Fruit fly (Drosophila melanogaster) whole organism, embryonic: ENCODE data around the gene CG13360.

Experiments
- Bteb2 ChIP-seq: fragments of 200-800 bp; sonication (Bioruptor generic); optimal IDR thresholded peaks from 2 replicates; lab custom pipeline; 2016; ENCODE audit warnings: missing biosample characterization, missing genetic modification characterization
- C15 ChIP-seq: fragments of 200-800 bp; sonication (Bioruptor generic); IDR thresholded peaks from 3 replicates; pipeline ENCODE4 v1.3.6; 2022; ENCODE audit warnings: missing biosample characterization, missing genetic modification characterization
- CG11398 ChIP-seq: fragments of 200-800 bp; sonication (Bioruptor generic); optimal IDR thresholded peaks from 2 replicates; lab custom pipeline; 2016; ENCODE audit warnings: missing biosample characterization, missing genetic modification characterization
- CG12659 ChIP-seq: fragments of 200-800 bp; sonication (Bioruptor generic); optimal IDR thresholded peaks from 3 replicates; lab custom pipeline; 2017; ENCODE audit warnings: mild to moderate bottlenecking, missing biosample characterization, missing genetic modification reagents, missing genetic modification characterization
- CG13287 ChIP-seq: fragments of 200-800 bp; sonication (Bioruptor generic); IDR thresholded peaks from 2 replicates; pipeline ENCODE4 v1.3.6; 2022; ENCODE audit warnings: missing biosample characterization, missing genetic modification characterization; ENCODE audit not compliant: partially characterized antibody
- CG13424 ChIP-seq: fragments of 200-800 bp; sonication (Bioruptor generic); optimal IDR thresholded peaks from 2 replicates; lab custom pipeline; 2019; ENCODE audit warnings: missing biosample characterization, mild to moderate bottlenecking, missing genetic modification characterization, moderate library complexity
- CG16815 ChIP-seq: fragments of 200-800 bp; sonication (Bioruptor generic); optimal IDR thresholded peaks from 3 replicates; lab custom pipeline; 2017; ENCODE audit warnings: missing biosample characterization, mild to moderate bottlenecking, missing genetic modification characterization
- CG32767 ChIP-seq: fragments of 200-800 bp; sonication (Bioruptor generic); IDR thresholded peaks from 2 replicates; pipeline ENCODE4 v1.3.6; 2022; ENCODE audit warnings: missing biosample characterization, missing genetic modification characterization
- CG3281 ChIP-seq: fragments of 200-800 bp; sonication (Bioruptor generic); optimal IDR thresholded peaks from 3 replicates; lab custom pipeline; 2017; ENCODE audit warnings: missing biosample characterization, mild to moderate bottlenecking, missing genetic modification characterization
- CG4424 ChIP-seq: fragments of 200-800 bp; sonication (Bioruptor generic); optimal IDR thresholded peaks from 3 replicates; lab custom pipeline; 2016; ENCODE audit warnings: missing biosample characterization, missing genetic modification characterization
- CG6683 ChIP-seq: fragments of 200-800 bp; sonication (Bioruptor generic); optimal IDR thresholded peaks from 2 replicates; lab custom pipeline; 2017; ENCODE audit warnings: missing biosample characterization, mild to moderate bottlenecking, missing genetic modification characterization, missing genetic modification reagents
- CG6689 ChIP-seq: fragments of 200-800 bp; sonication (Bioruptor generic); IDR thresholded peaks from 2 replicates; pipeline ENCODE4 v1.3.6; 2022; ENCODE audit warnings: missing biosample characterization, missing genetic modification characterization
- CG9609 ChIP-seq: fragments of 200-800 bp; sonication (Bioruptor generic); optimal IDR thresholded peaks from 3 replicates; lab custom pipeline; 2016; ENCODE audit warnings: missing biosample characterization, missing genetic modification characterization
- Dp ChIP-seq: fragments of 200-800 bp; sonication (Bioruptor generic); optimal IDR thresholded peaks from 2 replicates; lab custom pipeline; 2018; ENCODE audit warnings: missing biosample characterization, mild to moderate bottlenecking, missing genetic modification characterization, moderate library complexity
- H15 ChIP-seq: fragments of 200-800 bp; sonication (Bioruptor generic); IDR thresholded peaks from 3 replicates; pipeline ENCODE4 v1.3.6; 2022; ENCODE audit warnings: missing biosample characterization, missing genetic modification characterization
- HLH3B ChIP-seq: fragments of 200-800 bp; sonication (Bioruptor generic); IDR thresholded peaks from 2 replicates; pipeline ENCODE4 v1.3.6; 2022; ENCODE audit warnings: missing biosample characterization, missing genetic modification characterization
- Hand ChIP-seq: fragments of 200-800 bp; sonication (Bioruptor generic); optimal IDR thresholded peaks from 2 replicates; lab custom pipeline; 2017; ENCODE audit warnings: mild to moderate bottlenecking, missing biosample characterization, missing genetic modification reagents, missing genetic modification characterization
- Lpt ChIP-seq: fragments of >200 bp; optimal IDR thresholded peaks from 2 replicates; lab custom pipeline; 2018; ENCODE audit warnings: missing biosample characterization, missing genetic modification characterization
- Max ChIP-seq: fragments of 200-800 bp; sonication (Bioruptor generic); optimal IDR thresholded peaks from 2 replicates; lab custom pipeline; 2016; ENCODE audit warnings: missing biosample characterization, mild to moderate bottlenecking, missing genetic modification characterization
- NC2α ChIP-seq: fragments of 200-800 bp; sonication (Bioruptor generic); optimal IDR thresholded peaks from 2 replicates; lab custom pipeline; 2016; ENCODE audit warnings: missing biosample characterization, missing genetic modification characterization
- NFAT ChIP-seq: fragments of 200-800 bp; sonication (Bioruptor generic); IDR thresholded peaks from 2 replicates; pipeline ENCODE4 v1.3.6; 2022; ENCODE audit warnings: missing biosample characterization, missing genetic modification characterization
- Nf-YB ChIP-seq: fragments of 200-800 bp; sonication (Bioruptor generic); optimal IDR thresholded peaks from 3 replicates; lab custom pipeline; 2019; ENCODE audit warnings: missing biosample characterization, mild to moderate bottlenecking, missing genetic modification characterization, moderate library complexity
- Ptx1 ChIP-seq: fragments of 200-800 bp; sonication (Bioruptor generic); IDR thresholded peaks from 2 replicates; pipeline ENCODE4 v1.3.6; 2022; ENCODE audit warnings: missing biosample characterization, missing genetic modification characterization
- Side ChIP-seq: fragments of 200-800 bp; sonication (Bioruptor generic); optimal IDR thresholded peaks from 2 replicates; lab custom pipeline; 2016; ENCODE audit warnings: missing biosample characterization, missing genetic modification characterization
- Six4 ChIP-seq: fragments of 200-800 bp; sonication (Bioruptor generic); optimal IDR thresholded peaks from 2 replicates; lab custom pipeline; 2016; ENCODE audit warnings: missing biosample characterization, missing genetic modification characterization
- Tbp ChIP-seq: fragments of >200 bp; optimal IDR thresholded peaks from 2 replicates; lab custom pipeline; 2018; ENCODE audit warnings: missing biosample characterization, missing genetic modification characterization
- crc ChIP-seq: fragments of 200-800 bp; sonication (Bioruptor generic); optimal IDR thresholded peaks from 2 replicates; lab custom pipeline; 2016; ENCODE audit warnings: missing biosample characterization, missing genetic modification characterization
- ems ChIP-seq: fragments of 200-800 bp; sonication (Bioruptor generic); optimal IDR thresholded peaks from 3 replicates; lab custom pipeline; 2016; ENCODE audit warnings: missing biosample characterization, missing genetic modification characterization
- ewg ChIP-seq: fragments of 200-800 bp; sonication (Bioruptor generic); optimal IDR thresholded peaks from 3 replicates; lab custom pipeline; 2017; ENCODE audit warnings: mild to moderate bottlenecking, missing biosample characterization, missing genetic modification reagents, missing genetic modification characterization
- fd64A ChIP-seq: fragments of 200-800 bp; sonication (Bioruptor generic); optimal IDR thresholded peaks from 3 replicates; lab custom pipeline; 2018; ENCODE audit warnings: missing biosample characterization, mild to moderate bottlenecking, missing genetic modification characterization
- gfzf ChIP-seq: fragments of 200-800 bp; sonication (Bioruptor generic); optimal IDR thresholded peaks from 2 replicates; lab custom pipeline; 2016; ENCODE audit warnings: missing biosample characterization, mild to moderate bottlenecking, missing genetic modification characterization, moderate library complexity
- grn ChIP-seq: fragments of 200-800 bp; sonication (Bioruptor generic); optimal IDR thresholded peaks from 3 replicates; lab custom pipeline; 2017; ENCODE audit warnings: missing biosample characterization, missing genetic modification characterization
- hb ChIP-seq: fragments of 200-800 bp; sonication (Bioruptor generic); IDR thresholded peaks from 3 replicates; pipeline ENCODE4 v1.3.6; 2022; ENCODE audit warnings: missing biosample characterization, missing genetic modification characterization; ENCODE audit not compliant: partially characterized antibody
- ind ChIP-seq: fragments of 200-800 bp; sonication (Bioruptor generic); optimal IDR thresholded peaks from 3 replicates; lab custom pipeline; 2016; ENCODE audit warnings: missing biosample characterization, missing genetic modification characterization
- lilli ChIP-seq: fragments of 200-800 bp; sonication (Bioruptor generic); optimal IDR thresholded peaks from 3 replicates; lab custom pipeline; 2016; ENCODE audit warnings: missing biosample characterization, missing genetic modification characterization
- lola ChIP-seq, 3 experiments: fragments of >200 bp in 2 of 3; fragments of 200-800 bp in 1 of 3; sonication (Bioruptor generic) in 1 of 3; optimal IDR thresholded peaks; 2 replicates each; lab custom pipeline; 2017 to 2019; ENCODE audit warnings: missing biosample characterization in 3 of 3, missing genetic modification characterization in 3 of 3, mild to moderate bottlenecking in 1 of 3, moderate library complexity in 1 of 3
- maf-S ChIP-seq: fragments of 200-800 bp; sonication (Bioruptor generic); optimal IDR thresholded peaks from 2 replicates; lab custom pipeline; 2016; ENCODE audit warnings: missing biosample characterization, missing genetic modification characterization
- nau ChIP-seq: fragments of 200-800 bp; sonication (Bioruptor generic); optimal IDR thresholded peaks from 3 replicates; lab custom pipeline; 2017; ENCODE audit warnings: missing biosample characterization, mild to moderate bottlenecking, missing genetic modification characterization, missing genetic modification reagents
- nerfin-1 ChIP-seq: fragments of 200-800 bp; sonication (Bioruptor generic); optimal IDR thresholded peaks from 3 replicates; lab custom pipeline; 2019; ENCODE audit warnings: missing biosample characterization, mild to moderate bottlenecking, missing genetic modification characterization, moderate library complexity
- p53 ChIP-seq: fragments of 200-800 bp; sonication (Bioruptor generic); optimal IDR thresholded peaks from 2 replicates; lab custom pipeline; 2016; ENCODE audit warnings: missing biosample characterization, missing genetic modification characterization
- pb ChIP-seq: fragments of 200-800 bp; sonication (Bioruptor generic); optimal IDR thresholded peaks from 3 replicates; lab custom pipeline; 2016; ENCODE audit warnings: missing biosample characterization, missing genetic modification characterization
- pho ChIP-seq: fragments of 200-800 bp; sonication (Bioruptor generic); optimal IDR thresholded peaks from 2 replicates; lab custom pipeline; 2016; ENCODE audit warnings: missing biosample characterization, missing genetic modification characterization
- row ChIP-seq: fragments of 200-800 bp; sonication (Bioruptor generic); IDR thresholded peaks from 3 replicates; pipeline ENCODE4 v1.3.6; 2022; ENCODE audit warnings: missing biosample characterization, missing genetic modification characterization
- scrt ChIP-seq: fragments of 200-800 bp; sonication (Bioruptor generic); optimal IDR thresholded peaks from 2 replicates; lab custom pipeline; 2018; ENCODE audit warnings: missing biosample characterization, mild to moderate bottlenecking, missing genetic modification characterization, moderate library complexity
- seq ChIP-seq: fragments of 200-800 bp; sonication (Bioruptor generic); IDR thresholded peaks from 2 replicates; pipeline ENCODE4 v1.3.6; 2022; ENCODE audit warnings: missing biosample characterization, missing genetic modification characterization
- stc ChIP-seq: fragments of 200-800 bp; sonication (Bioruptor generic); IDR thresholded peaks from 2 replicates; pipeline ENCODE4 v1.3.6; 2022; ENCODE audit warnings: missing biosample characterization, missing genetic modification characterization
- tup ChIP-seq: fragments of 200-800 bp; sonication (Bioruptor generic); optimal IDR thresholded peaks from 2 replicates; lab custom pipeline; 2016; ENCODE audit warnings: missing biosample characterization, mild to moderate bottlenecking, missing genetic modification characterization, moderate library complexity
- unpg ChIP-seq: fragments of 200-800 bp; sonication (Bioruptor generic); optimal IDR thresholded peaks from 3 replicates; lab custom pipeline; 2018; ENCODE audit warnings: missing biosample characterization, mild to moderate bottlenecking, missing genetic modification characterization, moderate library complexity
- yki ChIP-seq: fragments of >200 bp; optimal IDR thresholded peaks from 3 replicates; lab custom pipeline; 2018
- zen ChIP-seq: fragments of 200-800 bp; sonication (Bioruptor generic); optimal IDR thresholded peaks from 3 replicates; lab custom pipeline; 2018; ENCODE audit warnings: missing biosample characterization, mild to moderate bottlenecking, missing genetic modification characterization, moderate library complexity

The CG13360 gene

DNA sequence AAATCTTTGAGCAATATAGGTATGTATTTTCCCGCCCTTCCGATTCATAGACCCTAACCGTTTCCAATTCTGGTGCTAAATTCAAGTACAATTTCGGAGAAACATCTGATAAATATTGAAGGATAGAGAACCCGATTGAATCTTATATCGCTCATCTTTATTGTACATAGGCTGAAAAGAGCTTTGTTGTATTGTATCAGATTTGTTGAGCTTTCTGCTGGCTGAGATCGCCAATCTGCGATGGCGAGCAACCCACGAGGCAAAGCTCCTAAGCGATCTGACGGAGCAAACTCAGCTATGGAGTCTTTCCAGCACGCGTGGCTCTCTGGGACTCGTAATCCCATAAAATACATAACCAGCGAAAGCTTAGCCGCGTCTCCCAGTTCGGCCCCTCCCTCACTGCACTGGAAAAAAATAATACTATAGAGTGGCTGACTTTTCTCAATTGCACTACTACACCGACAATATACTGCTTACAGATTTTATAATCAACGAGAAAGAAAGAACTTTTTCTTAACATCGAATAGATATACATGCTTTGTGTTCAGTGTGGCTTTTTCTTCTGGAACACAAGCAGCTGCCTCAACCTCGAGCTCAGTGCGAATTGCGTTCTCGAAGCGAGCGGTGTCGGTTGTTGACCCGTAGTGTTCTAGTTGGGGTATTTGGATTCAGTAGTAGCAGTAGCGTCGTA is 34.1 kb downstream of the CG13360 start (continued):
- TF ChIP-seq grn (GFP tag; lab: Kevin White, UChicago) (peak; percentile 68), H15 (GFP tag; lab: Robert Waterston, UW) (peak; percentile 67; the same call in 2 of the 3 replicates), crc (peak; percentile 72), CG6689 (GFP tag; lab: Robert Waterston, UW) (peak; percentile 79), Hand (GFP tag; lab: Kevin White, UChicago) (peak; percentile 87), pb (GFP tag; lab: Kevin White, UChicago) (peak; percentile 74), tup (GFP tag; lab: Kevin White, UChicago) (peak; percentile 81), fd64A (GFP tag; lab: Kevin White, UChicago) (peak; percentile 41), row (GFP tag; lab: Robert Waterston, UW) (peak; percentile 88), Dp (no peak), CG13287 (0 out of 2 replicates have a peak, but pooled peaks have one; percentile 26), unpg (GFP tag; lab: Kevin White, UChicago) (peak; percentile 83), Max (peak; percentile 70), hb (GFP tag; lab: Robert Waterston, UW) (no peak), ems (peak; percentile 88), Side (GFP tag; lab: Kevin White, UChicago) (peak; percentile 85), CG32767 (GFP tag; lab: Robert Waterston, UW) (peak; percentile 56; the same call in 1 of the 2 replicates), nau (peak; percentile 66), CG6683 (GFP tag; lab: Kevin White, UChicago) (peak; percentile 66), p53 (GFP tag; lab: Kevin White, UChicago) (peak; percentile 48), Bteb2 (peak; percentile 88), NFAT (peak; percentile 94), CG13424 (tag; lab: Kevin White, UChicago) (peak; percentile 75), scrt (GFP tag; lab: Kevin White, UChicago) (peak; percentile 76), CG12659 (GFP tag; lab: Kevin White, UChicago) (peak; percentile 78), CG11398 (GFP tag; lab: Kevin White, UChicago) (peak; percentile 66), Ptx1 (GFP tag; lab: Robert Waterston, UW) (peak; percentile 86), maf-S (GFP tag; lab: Kevin White, UChicago) (peak; percentile 87), ewg (GFP tag; lab: Kevin White, UChicago) (peak; percentile 68), yki (lab: Kevin White, UChicago) (no peak), pho (GFP tag; lab: Kevin White, UChicago) (peak; percentile 94), CG16815 (peak; percentile 67), nerfin-1 (tag; lab: Kevin White, UChicago) (peak; percentile 36), HLH3B (GFP tag; lab: Robert Waterston, UW) (peak; percentile 76), Tbp (GFP tag; lab: Kevin White, UChicago) (no peak), seq (GFP tag; lab: Robert Waterston, UW) (peak; percentile 68), zen (tag; lab: Kevin White, UChicago) (peak; percentile 12), CG3281 (GFP tag; lab: Kevin White, UChicago) (peak; percentile 92), NC2α (peak; percentile 8), gfzf (GFP tag; lab: Kevin White, UChicago) (no peak), Nf-YB (GFP tag; lab: Kevin White, UChicago) (peak; percentile 59), CG4424 (GFP tag; lab: Kevin White, UChicago) (peak; percentile 72), stc (GFP tag; lab: Robert Waterston, UW) (peak; percentile 77), CG9609 (peak; percentile 75), lola (GFP tag; optimal IDR thresholded peaks at IDR 0.05; lab: Kevin White, UChicago) (peak in 1 of 3 experiments; percentile 36), Lpt (GFP tag; lab: Kevin White, UChicago) (no peak), lilli (GFP tag; lab: Kevin White, UChicago) (peak; percentile 95), ind (GFP tag; lab: Kevin White, UChicago) (peak; percentile 85), C15 (GFP tag; lab: Robert Waterston, UW) (peak; percentile 75; the same call in 2 of the 3 replicates), Six4 (GFP tag; lab: Kevin White, UChicago) (peak; percentile 69)
